Worm (Caenorhabditis elegans): ENCODE results near the gene srx-43.

Gene srx-43

DNA sequence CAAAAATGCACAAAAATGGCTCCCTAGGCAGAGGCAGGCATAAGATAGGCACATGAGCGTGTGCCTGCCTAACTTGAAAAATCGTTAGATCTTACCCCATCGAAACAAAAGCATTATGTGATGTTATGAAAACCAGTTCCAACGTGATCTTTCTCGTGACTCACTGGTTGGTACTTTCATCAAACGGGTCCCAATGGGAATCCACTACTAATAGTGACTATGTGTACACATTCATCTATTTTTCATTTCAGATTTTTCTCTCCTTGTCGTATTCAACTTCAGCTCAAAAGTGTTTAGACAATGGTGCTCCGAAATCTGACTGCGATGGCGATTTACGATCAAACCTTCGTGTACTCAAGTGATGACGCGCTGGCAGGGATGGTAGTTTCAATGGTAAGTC is at the start of gene srx-43:
Gene srx-43, plus strand, starts transcription at position 301 of the 400 bp plus-strand sequence.
- TF ChIP-seq F13H6.1 (tag; optimal IDR thresholded peaks at IDR 0.05) (no peak), ceh-24 (tag; optimal IDR thresholded peaks at IDR 0.05) (no peak), ets-4 (tag; optimal IDR thresholded peaks at IDR 0.05) (no peak), ceh-34 (tag; optimal IDR thresholded peaks at IDR 0.05) (no peak), hlh-30 (tag; optimal IDR thresholded peaks at IDR 0.05; ENCODE audit: insufficient read depth) (no peak), ttx-3 (tag; optimal IDR thresholded peaks at IDR 0.05) (no peak), ceh-31 (tag; optimal IDR thresholded peaks at IDR 0.05) (no peak), C08G9.2 (tag; optimal IDR thresholded peaks at IDR 0.05) (no peak), C38D4.7 (GFP tag; optimal IDR thresholded peaks at IDR 0.05) (no peak), zip-5 (tag; optimal IDR thresholded peaks at IDR 0.05) (no peak), madf-2 (tag; optimal IDR thresholded peaks at IDR 0.05) (no peak), ztf-16 (tag; optimal IDR thresholded peaks at IDR 0.05) (no peak), fkh-10 (GFP tag; optimal IDR thresholded peaks at IDR 0.05) (no peak), ceh-48 (tag; optimal IDR thresholded peaks at IDR 0.05) (no peak), ceh-18 (tag; optimal IDR thresholded peaks at IDR 0.05) (no peak), che-1 (tag; optimal IDR thresholded peaks at IDR 0.05) (no peak), nhr-11 (tag; optimal IDR thresholded peaks at IDR 0.05) (no peak), tbx-2 (tag; optimal IDR thresholded peaks at IDR 0.05) (no peak)

- TF ChIP-seq mec-3 (tag; optimal IDR thresholded peaks at IDR 0.05; ENCODE audit: borderline replicate concordance): no peak
- no peak for TF ChIP-seq ceh-48 (tag; optimal IDR thresholded peaks at IDR 0.05)
- no peak for TF ChIP-seq pag-3 (tag; optimal IDR thresholded peaks at IDR 0.05; ENCODE audit: borderline replicate concordance)
- TF ChIP-seq ceh-14 (tag; optimal IDR thresholded peaks at IDR 0.05): no peak
- no peak for TF ChIP-seq ceh-18 (tag; optimal IDR thresholded peaks at IDR 0.05)
- no peak for TF ChIP-seq zip-5 (tag; optimal IDR thresholded peaks at IDR 0.05)
- TF ChIP-seq hlh-15 (tag; optimal IDR thresholded peaks at IDR 0.05): no peak
- no peak for TF ChIP-seq K09A11.1 (tag; optimal IDR thresholded peaks at IDR 0.05; ENCODE audit: insufficient read depth)
- no peak for TF ChIP-seq ztf-16 (tag; optimal IDR thresholded peaks at IDR 0.05)
- no peak for TF ChIP-seq ahr-1 (tag; optimal IDR thresholded peaks at IDR 0.05)
- TF ChIP-seq ceh-34 (tag; optimal IDR thresholded peaks at IDR 0.05): no peak
- no peak for TF ChIP-seq eyg-1 (tag; optimal IDR thresholded peaks at IDR 0.05)
- TF ChIP-seq pha-4 (tag; optimal IDR thresholded peaks at IDR 0.05): no peak
- TF ChIP-seq ceh-45 (GFP tag; IDR thresholded peaks at IDR 0.05): no peak
- no peak for TF ChIP-seq ama-1 (optimal IDR thresholded peaks at IDR 0.05)
Measured at ce11 chrV:15969653-15970052, 48.1 kb upstream of the srx-43 start, which contains the start of gene F36G9.7. TSS of gene F36G9.7 (minus strand) at chrV:15969753.

DNA sequence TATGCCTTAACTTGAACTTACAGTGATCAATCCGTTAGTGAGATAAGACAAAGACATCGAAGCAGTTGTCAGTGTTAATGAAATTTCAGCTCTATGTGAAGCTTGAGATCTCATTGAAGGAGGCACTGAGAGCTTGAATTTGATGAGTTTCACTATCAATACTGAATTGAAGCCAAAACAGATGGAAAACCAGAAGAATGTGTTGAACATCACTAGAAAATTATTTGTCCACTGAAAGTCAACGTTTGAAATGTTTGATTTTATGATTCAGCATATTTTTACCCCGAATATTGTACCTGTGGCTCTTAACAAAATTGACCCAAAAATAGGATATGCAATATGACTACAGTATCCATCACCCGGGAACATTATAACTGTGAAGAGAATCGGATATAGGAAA is 47.0 kb upstream of the srx-43 start:
- TF ChIP-seq pat-9 (tag; optimal IDR thresholded peaks at IDR 0.05) (no peak), sdc-2 (tag; optimal IDR thresholded peaks at IDR 0.05) (no peak), pag-3 (tag; optimal IDR thresholded peaks at IDR 0.05; ENCODE audit: borderline replicate concordance) (no peak), odd-2 (tag; optimal IDR thresholded peaks at IDR 0.05) (no peak), mec-3 (tag; optimal IDR thresholded peaks at IDR 0.05; ENCODE audit: borderline replicate concordance) (no peak)

DNA sequence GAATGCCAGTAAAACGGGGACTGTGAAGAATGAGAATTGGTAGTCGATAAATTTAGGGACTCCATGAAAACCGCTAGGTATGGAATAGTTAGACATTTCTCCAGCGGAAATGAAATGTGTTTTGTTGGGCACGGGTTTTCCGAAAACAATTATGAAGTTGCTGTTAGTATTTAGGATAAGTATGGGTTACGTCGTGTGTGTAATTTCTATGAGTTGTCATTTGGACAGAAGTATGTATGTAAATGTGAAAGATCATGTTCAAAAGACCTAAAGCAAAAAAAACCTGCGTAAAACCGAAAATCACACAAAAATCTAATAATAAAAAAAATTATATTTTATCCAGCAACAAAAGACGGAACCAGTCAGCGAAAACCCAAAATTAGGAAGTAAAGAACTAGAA is 45.3 kb upstream of the srx-43 start, which contains the start of gene sru-23:
Gene sru-23, minus strand, starts transcription at position 101 of the 400 bp plus-strand sequence.
- TF ChIP-seq ceh-24 (tag; optimal IDR thresholded peaks at IDR 0.05) (no peak), unc-86 (tag; optimal IDR thresholded peaks at IDR 0.05) (no peak), pqm-1 (tag; optimal IDR thresholded peaks at IDR 0.05) (no peak), elt-2 (tag; optimal IDR thresholded peaks at IDR 0.05) (no peak), C08G9.2 (tag; optimal IDR thresholded peaks at IDR 0.05) (no peak), sox-4 (tag; optimal IDR thresholded peaks at IDR 0.05) (no peak), madf-2 (tag; optimal IDR thresholded peaks at IDR 0.05) (no peak), pha-2 (tag; optimal IDR thresholded peaks at IDR 0.05) (no peak), ceh-30 (tag; optimal IDR thresholded peaks at IDR 0.05) (no peak), ceh-2 (tag; optimal IDR thresholded peaks at IDR 0.05) (no peak), ceh-45 (GFP tag; IDR thresholded peaks at IDR 0.05) (no peak), ceh-31 (tag; optimal IDR thresholded peaks at IDR 0.05) (no peak), lin-11 (tag; optimal IDR thresholded peaks at IDR 0.05) (no peak), zip-5 (tag; optimal IDR thresholded peaks at IDR 0.05) (no peak), dve-1 (tag; optimal IDR thresholded peaks at IDR 0.05) (no peak), ama-1 (optimal IDR thresholded peaks at IDR 0.05) (no peak), gmeb-2 (tag; optimal IDR thresholded peaks at IDR 0.05) (no peak), che-1 (tag; optimal IDR thresholded peaks at IDR 0.05) (no peak), hlh-6 (tag; optimal IDR thresholded peaks at IDR 0.05) (no peak)
